Worm (Caenorhabditis elegans) whole organism, L4/young adult: ENCODE measurements around the gene spp-9.

ENCODE experiments used
- W03F9.2 ChIP-seq: fragments of 150-350 bp; optimal IDR thresholded peaks from 2 replicates; lab custom pipeline; 2014; ENCODE audit warnings: missing biosample characterization, missing genetic modification characterization
- dao-5 ChIP-seq: sonication (generic microtip); optimal IDR thresholded peaks from 2 replicates; lab custom pipeline; 2016; ENCODE audit warnings: missing genotype, missing genetic modification characterization, moderate library complexity, missing compliant biosample characterization
- him-1 ChIP-seq: sonication (generic microtip); optimal IDR thresholded peaks from 2 replicates; lab custom pipeline; 2016; ENCODE audit warnings: missing genotype, missing genetic modification reagents, missing genetic modification characterization, missing compliant biosample characterization

DNA sequence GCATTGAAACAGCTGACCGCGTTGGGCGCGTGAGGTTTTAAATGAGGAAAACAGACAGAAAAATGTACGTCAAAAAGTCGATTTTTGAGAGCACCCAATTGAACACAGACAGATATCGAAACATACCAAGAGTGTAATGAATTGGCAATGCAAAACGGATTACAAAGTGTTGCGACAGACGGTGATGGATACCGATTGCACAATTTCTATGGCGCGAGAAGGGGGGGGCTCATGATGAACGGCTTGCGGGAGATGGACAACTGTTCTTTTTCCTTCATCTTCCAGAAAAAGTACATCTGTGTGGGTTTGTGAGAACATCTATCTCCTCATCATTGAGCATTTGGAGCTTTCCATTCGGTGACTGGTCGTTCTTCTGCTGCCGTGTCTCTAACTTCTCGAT is 24.0 kb upstream of the spp-9 start:
- TF ChIP-seq him-1 (tag; lab: Kevin White, UChicago) (no peak), W03F9.2 (tag; lab: Kevin White, UChicago) (no peak), dao-5 (tag; lab: Kevin White, UChicago) (no peak)
